Worm (Caenorhabditis elegans): ENCODE data around the gene swan-1.
A peak's percentile ranks its signal among the peaks of the same experiment; 100 is the strongest.

Gene swan-1

DNA sequence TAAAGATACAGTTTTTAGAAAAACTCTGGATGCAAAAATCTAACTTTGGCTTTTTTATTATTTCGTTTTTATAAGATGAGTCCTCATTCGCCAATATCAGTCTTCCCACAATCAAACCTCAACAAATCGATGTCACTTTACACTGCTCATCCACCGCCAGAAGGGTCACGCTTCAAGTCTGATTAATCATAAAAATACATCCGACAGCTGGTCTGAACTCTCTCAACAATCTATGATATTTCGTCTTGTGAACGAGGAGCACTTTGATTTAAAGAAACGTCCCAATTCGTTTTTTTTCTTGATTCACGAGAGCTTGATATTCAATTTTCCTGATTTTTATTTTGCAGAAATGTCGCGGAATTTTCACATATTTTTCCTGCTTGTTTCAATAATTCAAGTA, 20.9 kb upstream of the swan-1 start, which contains the start of gene nrf-5:
Gene nrf-5 (plus strand): TSS at position 348 of the 400 bp plus-strand sequence.
- TF ChIP-seq rnt-1 (tag; optimal IDR thresholded peaks at IDR 0.05) = peak; percentile 65
- no peak for TF ChIP-seq unc-86 (tag; optimal IDR thresholded peaks at IDR 0.05)
- TF ChIP-seq efl-1 (optimal IDR thresholded peaks at IDR 0.05) = no peak
- peak in 1 of 2 experiments; percentile 5 for TF ChIP-seq efl-1 (GFP tag; optimal IDR thresholded peaks at IDR 0.05 in 1 of 2)
- peak; percentile 69 for TF ChIP-seq dsc-1 (tag; optimal IDR thresholded peaks at IDR 0.05)
- TF ChIP-seq C04F5.9 (tag; optimal IDR thresholded peaks at IDR 0.05) = no peak

DNA sequence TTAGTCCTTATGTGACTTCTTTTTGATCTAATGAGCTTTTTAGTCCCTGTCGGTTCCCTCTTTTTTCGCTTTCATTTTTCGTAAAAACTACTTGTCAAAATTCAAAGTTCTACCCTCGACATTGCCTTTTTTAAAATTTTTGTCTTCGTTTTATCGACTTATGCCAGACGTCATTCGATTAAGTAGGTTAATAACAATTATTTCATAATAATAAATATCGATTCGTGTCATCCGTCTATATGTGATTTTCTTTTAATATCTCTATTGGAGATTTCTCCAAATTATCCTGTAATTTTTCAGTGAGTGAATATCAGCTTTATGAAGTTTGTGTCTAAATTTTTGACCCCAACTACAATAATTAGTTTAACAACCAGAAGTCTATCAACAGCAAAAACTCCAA, 15.7 kb upstream of the swan-1 start, which contains the start of gene hpo-31:
Gene hpo-31 (plus strand): TSS at position 301 of the 400 bp plus-strand sequence.
- TF ChIP-seq aly-2 (tag; optimal IDR thresholded peaks at IDR 0.05) (no peak), zag-1 (tag; optimal IDR thresholded peaks at IDR 0.05) (no peak), nhr-84 (tag; optimal IDR thresholded peaks at IDR 0.05) (no peak), tlp-1 (tag; optimal IDR thresholded peaks at IDR 0.05) (no peak), fkh-4 (tag; optimal IDR thresholded peaks at IDR 0.05; ENCODE audit: borderline replicate concordance) (no peak), ceh-8 (GFP tag; optimal IDR thresholded peaks at IDR 0.05) (no peak), dsc-1 (tag; optimal IDR thresholded peaks at IDR 0.05) (no peak), lin-13 (GFP tag; optimal IDR thresholded peaks at IDR 0.05) (no peak), aha-1 (tag; optimal IDR thresholded peaks at IDR 0.05) (no peak), blmp-1 (tag; optimal IDR thresholded peaks at IDR 0.05) (no peak), fos-1 (tag; optimal IDR thresholded peaks at IDR 0.05) (no peak), elt-3 (tag; optimal IDR thresholded peaks at IDR 0.05) (no peak), hpl-2 (GFP tag; optimal IDR thresholded peaks at IDR 0.05) (no peak), nhr-20 (tag; optimal IDR thresholded peaks at IDR 0.05) (no peak)

DNA sequence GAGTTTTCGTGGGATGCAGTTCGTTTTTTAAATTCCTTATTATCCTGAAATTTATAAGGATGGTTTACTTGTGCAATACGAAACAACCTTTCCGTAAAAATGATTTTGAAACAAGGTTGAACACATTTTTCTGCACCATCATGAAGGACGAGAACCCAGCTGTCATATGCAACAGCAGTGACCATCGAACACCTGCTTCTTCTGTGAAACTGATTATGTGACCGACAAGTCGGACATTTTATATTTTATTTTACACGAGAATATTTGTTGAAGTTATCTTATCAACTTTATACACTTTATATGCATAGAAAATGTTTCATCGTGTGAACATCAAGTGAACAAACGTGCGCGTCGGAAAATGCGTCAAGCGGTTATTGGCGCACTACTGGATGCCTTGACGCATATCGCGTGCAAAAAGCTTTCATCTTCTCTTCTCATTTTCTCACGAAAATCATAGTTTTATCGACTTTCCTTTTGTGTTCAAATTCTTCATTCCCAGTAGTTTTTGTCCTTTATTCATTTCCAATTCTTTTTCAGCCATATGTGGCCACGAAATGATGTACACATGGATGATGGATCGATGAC, 11.9 kb upstream of the swan-1 start, which contains the start of gene sel-10:
Gene sel-10 (plus strand): TSS at position 538 of the 585 bp plus-strand sequence.
- TF ChIP-seq dsc-1 (tag; optimal IDR thresholded peaks at IDR 0.05) (peak; percentile 80), alr-1 (tag; optimal IDR thresholded peaks at IDR 0.05; ENCODE audit: borderline replicate concordance) (no peak), jun-1 (tag; optimal IDR thresholded peaks at IDR 0.05) (peak; percentile 50), sox-4 (tag; optimal IDR thresholded peaks at IDR 0.05) (peak; percentile 55), elt-3 (tag; optimal IDR thresholded peaks at IDR 0.05) (peak in 1 of 6 experiments; percentile 75), hpl-2 (GFP tag; optimal IDR thresholded peaks at IDR 0.05) (no peak), ama-1 (optimal IDR thresholded peaks at IDR 0.05) (no peak), rnt-1 (tag; optimal IDR thresholded peaks at IDR 0.05) (peak; percentile 90), pqm-1 (tag; optimal IDR thresholded peaks at IDR 0.05) (no peak), irx-1 (tag; optimal IDR thresholded peaks at IDR 0.05) (peak; percentile 64), vab-15 (tag; optimal IDR thresholded peaks at IDR 0.05) (no peak), Y116A8C.19 (tag; optimal IDR thresholded peaks at IDR 0.05; ENCODE audit: borderline replicate concordance) (no peak), nhr-237 (tag; optimal IDR thresholded peaks at IDR 0.05) (no peak), unc-30 (tag; optimal IDR thresholded peaks at IDR 0.05) (no peak), hlh-17 (GFP tag; optimal IDR thresholded peaks at IDR 0.05; ENCODE audit: borderline replicate concordance) (no peak), nhr-20 (tag; optimal IDR thresholded peaks at IDR 0.05) (peak; percentile 83), mab-9 (GFP tag; IDR thresholded peaks at IDR 0.05) (no peak), nhr-47 (tag; optimal IDR thresholded peaks at IDR 0.05) (peak; percentile 87), skn-1 (tag; optimal IDR thresholded peaks at IDR 0.05) (peak; percentile 51), ets-5 (GFP tag; IDR thresholded peaks at IDR 0.05) (no peak), nhr-12 (tag; optimal IDR thresholded peaks at IDR 0.05) (no peak), aha-1 (tag; optimal IDR thresholded peaks at IDR 0.05) (peak; percentile 12), ceh-90 (tag; optimal IDR thresholded peaks at IDR 0.05) (peak; percentile 49), egl-27 (tag; optimal IDR thresholded peaks at IDR 0.05) (no peak), hlh-4 (tag; optimal IDR thresholded peaks at IDR 0.05) (no peak), fkh-10 (GFP tag; optimal IDR thresholded peaks at IDR 0.05) (no peak), nhr-77 (tag; optimal IDR thresholded peaks at IDR 0.05) (peak; percentile 55), lir-3 (tag; optimal IDR thresholded peaks at IDR 0.05; ENCODE audit: poor library complexity) (peak; percentile 57), unc-98 (GFP tag; IDR thresholded peaks at IDR 0.05) (no peak), nhr-11 (tag; optimal IDR thresholded peaks at IDR 0.05) (peak; percentile 9), mep-1 (tag; optimal IDR thresholded peaks at IDR 0.05) (peak; percentile 95), efl-3 (GFP tag; optimal IDR thresholded peaks at IDR 0.05) (no peak), nhr-76 (tag; optimal IDR thresholded peaks at IDR 0.05) (no peak), snu-23 (GFP tag; optimal IDR thresholded peaks at IDR 0.05) (peak; percentile 81), dpl-1 (GFP tag; optimal IDR thresholded peaks at IDR 0.05) (peak; percentile 47 to 88 (median 79)), fkh-8 (tag; optimal IDR thresholded peaks at IDR 0.05) (peak; percentile 71), unc-86 (tag; optimal IDR thresholded peaks at IDR 0.05) (peak; percentile 74)
